Worm (Caenorhabditis elegans) whole organism, L1 larva: ENCODE data around the gene slcf-2.

Experiments used
- ces-1 ChIP-seq: fragments of 150-350 bp; optimal IDR thresholded peaks from 2 replicates; lab custom pipeline; 2014; ENCODE audit warnings: missing biosample characterization, missing genetic modification reagents, missing genetic modification characterization
- efl-1 ChIP-seq, 4 experiments: fragments of 150-350 bp; optimal IDR thresholded peaks in 3 of 4; peaks in 1 of 4; 1 replicate in 1 of 4; 2 replicates in 3 of 4; lab custom pipeline; 2014; ENCODE audit warnings: missing biosample characterization in 2 of 4, missing genetic modification characterization in 2 of 4, missing genetic modification reagents in 2 of 4
- elt-2 ChIP-seq: sonication (generic microtip); optimal IDR thresholded peaks from 2 replicates; lab custom pipeline; 2016; ENCODE audit warnings: missing genetic modification characterization, mild to moderate bottlenecking, inconsistent platforms, missing compliant biosample characterization, missing genetic modification reagents
- fos-1 ChIP-seq: fragments of 150-350 bp; optimal IDR thresholded peaks from 2 replicates; lab custom pipeline; 2014; ENCODE audit warnings: missing biosample characterization, missing genetic modification characterization
- grh-1 ChIP-seq: fragments of 200-800 bp; sonication (Bioruptor generic); IDR thresholded peaks from 2 replicates; pipeline ENCODE4 v1.3.6; 2022; ENCODE audit warnings: missing genetic modification reagents, missing genetic modification characterization, missing compliant biosample characterization
- lir-3 ChIP-seq: sonication (generic microtip); optimal IDR thresholded peaks from 2 replicates; lab custom pipeline; 2016; ENCODE audit warnings: mild to moderate bottlenecking, missing genetic modification characterization, moderate library complexity, missing compliant biosample characterization; ENCODE audit not compliant: poor library complexity
- lsy-2 ChIP-seq, 2 experiments: fragments of 150-350 bp; optimal IDR thresholded peaks; 2 replicates each; lab custom pipeline; 2014; ENCODE audit warnings: missing biosample characterization in 2 of 2, missing genetic modification characterization in 2 of 2
- mab-9 ChIP-seq: fragments of 200-800 bp; sonication (Bioruptor generic); IDR thresholded peaks from 2 replicates; pipeline ENCODE4 v1.3.6; 2022; ENCODE audit warnings: missing genetic modification reagents, missing genetic modification characterization, missing compliant biosample characterization
- nhr-11 ChIP-seq: fragments of 150-350 bp; optimal IDR thresholded peaks from 2 replicates; lab custom pipeline; 2014; ENCODE audit warnings: missing biosample characterization, missing genetic modification characterization
- nhr-76 ChIP-seq: sonication (generic microtip); optimal IDR thresholded peaks from 2 replicates; lab custom pipeline; 2017; ENCODE audit warnings: missing biosample characterization, missing genetic modification characterization
- unc-62 ChIP-seq: fragments of 150-350 bp; optimal IDR thresholded peaks from 2 replicates; lab custom pipeline; 2014; ENCODE audit warnings: missing biosample characterization, missing genetic modification reagents, missing genetic modification characterization
- unc-98 ChIP-seq: fragments of 200-800 bp; sonication (Bioruptor generic); IDR thresholded peaks from 2 replicates; pipeline ENCODE4 v1.3.6; 2022; ENCODE audit warnings: missing genetic modification characterization, missing compliant biosample characterization

DNA sequence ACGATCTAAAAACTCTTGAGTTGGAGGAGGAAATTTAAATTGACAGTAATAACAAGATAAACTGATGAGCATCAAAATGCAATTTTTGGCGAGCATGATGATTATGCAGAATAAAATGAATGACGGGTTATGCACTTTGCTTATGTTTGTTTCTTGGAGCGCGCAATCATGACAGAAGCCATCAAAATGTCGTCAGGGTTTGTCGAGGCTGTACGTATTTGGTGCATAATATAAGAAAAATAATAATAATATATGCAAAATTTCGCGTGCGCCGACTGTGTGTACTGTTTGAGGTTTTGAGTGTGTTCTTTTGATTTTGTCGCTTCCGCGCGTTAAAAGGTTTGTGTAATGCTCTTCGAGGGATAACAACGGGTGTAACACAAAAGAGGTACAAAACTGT, 43.4 kb upstream of the slcf-2 start, which contains the start of gene nspg-4:
- TF ChIP-seq unc-62 (GFP tag; lab: Kevin White, UChicago) (no peak), ces-1 (GFP tag; lab: Kevin White, UChicago) (no peak), lsy-2 (tag; optimal IDR thresholded peaks at IDR 0.05; lab: Kevin White, UChicago) (no peak), lir-3 (tag; lab: Kevin White, UChicago) (no peak), unc-98 (GFP tag; lab: Robert Waterston, UW) (no peak), efl-1 (optimal IDR thresholded peaks at IDR 0.05; lab: Kevin White, UChicago) (no peak), efl-1 (GFP tag; optimal IDR thresholded peaks at IDR 0.05 in 1 of 2; lab: Kevin White, UChicago) (no peak), grh-1 (GFP tag; lab: Robert Waterston, UW) (no peak), nhr-76 (tag; lab: Kevin White, UChicago) (no peak), mab-9 (GFP tag; lab: Robert Waterston, UW) (no peak), elt-2 (tag; lab: Kevin White, UChicago) (no peak), fos-1 (tag; lab: Kevin White, UChicago) (no peak), nhr-11 (tag; lab: Kevin White, UChicago) (no peak)
